Fruit fly (Drosophila melanogaster) whole organism, embryonic: Measurements from ENCODE around the gene Ugt316A1.
A peak's percentile ranks its signal among the peaks of the same experiment; 100 is the strongest.

ENCODE experiments used
- Ada2b ChIP-seq: fragments of 200-800 bp; sonication (Bioruptor generic); IDR thresholded peaks from 2 replicates; pipeline ENCODE4 v1.3.6; 2022; ENCODE audit warnings: missing biosample characterization, missing genetic modification characterization
- Bteb2 ChIP-seq: fragments of 200-800 bp; sonication (Bioruptor generic); optimal IDR thresholded peaks from 2 replicates; lab custom pipeline; 2016; ENCODE audit warnings: missing biosample characterization, missing genetic modification characterization
- CG10209 ChIP-seq: fragments of 200-800 bp; sonication (Bioruptor generic); optimal IDR thresholded peaks from 3 replicates; lab custom pipeline; 2017; ENCODE audit warnings: missing biosample characterization, mild to moderate bottlenecking, missing genetic modification characterization, missing genetic modification reagents
- CG10654 ChIP-seq: fragments of 200-800 bp; sonication (Bioruptor generic); optimal IDR thresholded peaks from 2 replicates; lab custom pipeline; 2016; ENCODE audit warnings: missing biosample characterization, missing genetic modification characterization
- CG1233 ChIP-seq: fragments of 200-800 bp; sonication (Bioruptor generic); optimal IDR thresholded peaks from 4 replicates; lab custom pipeline; 2018; ENCODE audit warnings: missing biosample characterization, mild to moderate bottlenecking, missing genetic modification characterization
- CG12391 ChIP-seq: fragments of 200-800 bp; sonication (Bioruptor generic); optimal IDR thresholded peaks from 3 replicates; lab custom pipeline; 2018; ENCODE audit warnings: missing biosample characterization, mild to moderate bottlenecking, missing genetic modification characterization, moderate library complexity
- CG12769 ChIP-seq: fragments of 200-800 bp; sonication (Bioruptor generic); optimal IDR thresholded peaks from 2 replicates; lab custom pipeline; 2019; ENCODE audit warnings: missing biosample characterization, mild to moderate bottlenecking, missing genetic modification characterization, moderate library complexity
- CG15073 ChIP-seq: fragments of 200-800 bp; sonication (Bioruptor generic); optimal IDR thresholded peaks from 2 replicates; lab custom pipeline; 2016; ENCODE audit warnings: missing biosample characterization, missing genetic modification characterization
- CG1602 ChIP-seq: fragments of 200-800 bp; sonication (Bioruptor generic); optimal IDR thresholded peaks from 3 replicates; lab custom pipeline; 2016; ENCODE audit warnings: missing biosample characterization, missing genetic modification characterization
- CG16813 ChIP-seq: fragments of 200-800 bp; sonication (Bioruptor generic); IDR thresholded peaks from 3 replicates; pipeline ENCODE4 v1.3.6; 2022; ENCODE audit warnings: missing biosample characterization, missing genetic modification characterization; ENCODE audit not compliant: partially characterized antibody
- CG17361 ChIP-seq: fragments of 200-800 bp; sonication (Bioruptor generic); IDR thresholded peaks from 3 replicates; pipeline ENCODE4 v1.3.6; 2022; ENCODE audit warnings: missing biosample characterization, missing genetic modification characterization
- CG2116 ChIP-seq: fragments of 200-800 bp; sonication (Bioruptor generic); optimal IDR thresholded peaks from 3 replicates; lab custom pipeline; 2018; ENCODE audit warnings: missing biosample characterization, mild to moderate bottlenecking, missing genetic modification characterization
- CG2129 ChIP-seq: fragments of 200-800 bp; sonication (Bioruptor generic); IDR thresholded peaks from 2 replicates; pipeline ENCODE4 v1.3.6; 2022; ENCODE audit warnings: missing biosample characterization, missing genetic modification characterization; ENCODE audit not compliant: partially characterized antibody
- CG2202 ChIP-seq: fragments of 200-800 bp; sonication (Bioruptor generic); optimal IDR thresholded peaks from 2 replicates; lab custom pipeline; 2018; ENCODE audit warnings: missing biosample characterization, mild to moderate bottlenecking, missing genetic modification characterization
- CG2712 ChIP-seq: fragments of 200-800 bp; optimal IDR thresholded peaks from 3 replicates; lab custom pipeline; 2019; ENCODE audit warnings: missing biosample characterization, mild to moderate bottlenecking, missing genetic modification characterization, moderate library complexity
- CG33557 ChIP-seq: fragments of 200-800 bp; sonication (Bioruptor generic); optimal IDR thresholded peaks from 2 replicates; lab custom pipeline; 2019; ENCODE audit warnings: missing biosample characterization, mild to moderate bottlenecking, missing genetic modification characterization, moderate library complexity
- CG3726 ChIP-seq: fragments of 200-800 bp; sonication (Bioruptor generic); IDR thresholded peaks from 3 replicates; pipeline ENCODE4, ENCODE4 v1.3.6; 2022; ENCODE audit warnings: missing biosample characterization, missing genetic modification characterization
- CG6791 ChIP-seq: fragments of 200-800 bp; sonication (Bioruptor generic); IDR thresholded peaks from 3 replicates; pipeline ENCODE4 v1.3.6; 2022; ENCODE audit warnings: missing biosample characterization, missing genetic modification characterization; ENCODE audit not compliant: partially characterized antibody
- CG6813 ChIP-seq: fragments of 200-800 bp; sonication (Bioruptor generic); optimal IDR thresholded peaks from 2 replicates; lab custom pipeline; 2017; ENCODE audit warnings: missing biosample characterization, missing genetic modification characterization, mild to moderate bottlenecking, moderate library complexity, missing genetic modification reagents
- CG7271 ChIP-seq: fragments of 200-800 bp; sonication (Bioruptor generic); optimal IDR thresholded peaks from 2 replicates; lab custom pipeline; 2018; ENCODE audit warnings: missing biosample characterization, mild to moderate bottlenecking, missing genetic modification characterization, moderate library complexity
- CG8478 ChIP-seq: fragments of >200 bp; optimal IDR thresholded peaks from 2 replicates; lab custom pipeline; 2018
- Deaf1 ChIP-seq: fragments of 200-800 bp; optimal IDR thresholded peaks from 3 replicates; lab custom pipeline; 2019; ENCODE audit warnings: missing biosample characterization, mild to moderate bottlenecking, missing genetic modification characterization, moderate library complexity
- Dll ChIP-seq: fragments of 200-800 bp; sonication (Bioruptor generic); IDR thresholded peaks from 4 replicates; pipeline ENCODE4 v1.3.6; 2022; ENCODE audit warnings: missing biosample characterization, missing genetic modification characterization; ENCODE audit not compliant: partially characterized antibody
- Gsc ChIP-seq: fragments of 200-800 bp; sonication (Bioruptor generic); IDR thresholded peaks from 2 replicates; pipeline ENCODE4 v1.3.6; 2022; ENCODE audit warnings: missing biosample characterization, missing genetic modification characterization
- HLH4C ChIP-seq: fragments of 200-800 bp; sonication (Bioruptor generic); IDR thresholded peaks from 3 replicates; pipeline ENCODE4 v1.3.6; 2022; ENCODE audit warnings: missing biosample characterization, missing genetic modification characterization; ENCODE audit not compliant: partially characterized antibody
- HmgZ ChIP-seq: fragments of 200-800 bp; sonication (Bioruptor generic); optimal IDR thresholded peaks from 2 replicates; lab custom pipeline; 2018; ENCODE audit warnings: missing biosample characterization, mild to moderate bottlenecking, missing genetic modification characterization
- Hsf ChIP-seq: fragments of 200-800 bp; sonication (Bioruptor generic); optimal IDR thresholded peaks from 3 replicates; lab custom pipeline; 2016; ENCODE audit warnings: missing biosample characterization, missing genetic modification characterization
- Optix ChIP-seq: fragments of 200-800 bp; sonication (Bioruptor generic); IDR thresholded peaks from 3 replicates; pipeline ENCODE4 v1.3.6; 2022; ENCODE audit warnings: missing biosample characterization, missing genetic modification characterization
- Sin3A ChIP-seq: fragments of >200 bp; optimal IDR thresholded peaks from 2 replicates; lab custom pipeline; 2018
- TFAM ChIP-seq: fragments of 200-800 bp; sonication (Bioruptor generic); optimal IDR thresholded peaks from 2 replicates; lab custom pipeline; 2017; ENCODE audit warnings: missing biosample characterization, missing genetic modification characterization, inconsistent platforms
- Vsx1 ChIP-seq: fragments of 200-800 bp; sonication (Bioruptor generic); optimal IDR thresholded peaks from 2 replicates; lab custom pipeline; 2017; ENCODE audit warnings: missing biosample characterization, mild to moderate bottlenecking, missing genetic modification characterization, missing genetic modification reagents
- ab ChIP-seq: fragments of 200-800 bp; sonication (Bioruptor generic); optimal IDR thresholded peaks from 2 replicates; lab custom pipeline; 2016; ENCODE audit warnings: missing biosample characterization, missing genetic modification characterization
- ap ChIP-seq: fragments of 200-800 bp; sonication (Bioruptor generic); IDR thresholded peaks from 2 replicates; pipeline ENCODE4 v1.3.6; 2022; ENCODE audit warnings: missing biosample characterization, missing genetic modification characterization
- bbx ChIP-seq: fragments of 200-800 bp; sonication (Bioruptor generic); IDR thresholded peaks from 2 replicates; pipeline ENCODE4 v1.3.6; 2022; ENCODE audit warnings: missing biosample characterization, missing genetic modification characterization; ENCODE audit not compliant: partially characterized antibody
- crol ChIP-seq: fragments of 200-800 bp; sonication (Bioruptor generic); IDR thresholded peaks from 2 replicates; pipeline ENCODE4 v1.3.6; 2022; ENCODE audit warnings: missing biosample characterization, missing genetic modification characterization
- dm ChIP-seq: fragments of 200-800 bp; sonication (Bioruptor generic); optimal IDR thresholded peaks from 3 replicates; lab custom pipeline; 2016; ENCODE audit warnings: missing biosample characterization, missing genetic modification characterization
- fd102C ChIP-seq: fragments of 200-800 bp; sonication (Bioruptor generic); optimal IDR thresholded peaks from 2 replicates; lab custom pipeline; 2018; ENCODE audit warnings: missing biosample characterization, mild to moderate bottlenecking, missing genetic modification characterization, moderate library complexity
- gfzf ChIP-seq: fragments of 200-800 bp; sonication (Bioruptor generic); optimal IDR thresholded peaks from 2 replicates; lab custom pipeline; 2016; ENCODE audit warnings: missing biosample characterization, mild to moderate bottlenecking, missing genetic modification characterization, moderate library complexity
- h ChIP-seq: fragments of >200 bp; optimal IDR thresholded peaks from 2 replicates; lab custom pipeline; 2017
- hth ChIP-seq: fragments of >200 bp; optimal IDR thresholded peaks from 2 replicates; lab custom pipeline; 2017; ENCODE audit warnings: inconsistent platforms
- inv ChIP-seq: fragments of 200-800 bp; sonication (Bioruptor generic); IDR thresholded peaks from 2 replicates; pipeline ENCODE4 v1.3.6; 2022; ENCODE audit warnings: missing biosample characterization, missing genetic modification characterization; ENCODE audit not compliant: partially characterized antibody
- lov ChIP-seq, 2 experiments: fragments of 200-800 bp in 1 of 2; fragments of >200 bp in 1 of 2; sonication (Bioruptor generic) in 1 of 2; IDR thresholded peaks in 1 of 2; optimal IDR thresholded peaks in 1 of 2; 2 replicates in 1 of 2; 3 replicates in 1 of 2; pipeline versions ENCODE4 v1.3.6 to Lab custom; 2017 to 2022; ENCODE audit warnings: missing biosample characterization in 1 of 2, missing genetic modification characterization in 1 of 2
- otp ChIP-seq: fragments of 200-800 bp; sonication (Bioruptor generic); IDR thresholded peaks from 3 replicates; pipeline ENCODE4, ENCODE4 v1.3.6; 2022; ENCODE audit warnings: missing biosample characterization, missing genetic modification characterization
- pb ChIP-seq: fragments of 200-800 bp; sonication (Bioruptor generic); optimal IDR thresholded peaks from 3 replicates; lab custom pipeline; 2016; ENCODE audit warnings: missing biosample characterization, missing genetic modification characterization
- sim ChIP-seq: fragments of 200-800 bp; sonication (Bioruptor generic); IDR thresholded peaks from 2 replicates; pipeline ENCODE4 v1.3.6; 2022; ENCODE audit warnings: missing biosample characterization, missing genetic modification characterization
- slbo ChIP-seq: fragments of 200-800 bp; sonication (Bioruptor generic); IDR thresholded peaks from 2 replicates; pipeline ENCODE4 v1.3.6; 2022; ENCODE audit warnings: missing biosample characterization, missing genetic modification characterization
- so ChIP-seq: fragments of 200-800 bp; sonication (Bioruptor generic); IDR thresholded peaks from 3 replicates; pipeline ENCODE4 v1.3.6; 2022; ENCODE audit warnings: missing biosample characterization, missing genetic modification characterization
- tll ChIP-seq, 2 experiments: fragments of 200-800 bp in 1 of 2; fragments of >200 bp in 1 of 2; sonication (Bioruptor generic) in 1 of 2; optimal IDR thresholded peaks; 2 replicates each; lab custom pipeline; 2017 to 2019; ENCODE audit warnings: missing biosample characterization in 2 of 2, missing genetic modification characterization in 2 of 2, mild to moderate bottlenecking in 1 of 2, moderate library complexity in 1 of 2
- tx ChIP-seq: fragments of 200-800 bp; sonication (Bioruptor generic); optimal IDR thresholded peaks from 2 replicates; lab custom pipeline; 2016; ENCODE audit warnings: missing biosample characterization, missing genetic modification characterization
- wor ChIP-seq: fragments of 200-800 bp; sonication (Bioruptor generic); IDR thresholded peaks from 2 replicates; pipeline ENCODE4 v1.3.6; 2022; ENCODE audit warnings: missing biosample characterization, missing genetic modification characterization
- zen2 ChIP-seq: fragments of 200-800 bp; sonication (Bioruptor generic); IDR thresholded peaks from 3 replicates; pipeline ENCODE4 v1.3.6; 2022; ENCODE audit warnings: missing biosample characterization, missing genetic modification characterization; ENCODE audit not compliant: partially characterized antibody

The Ugt316A1 gene

DNA sequence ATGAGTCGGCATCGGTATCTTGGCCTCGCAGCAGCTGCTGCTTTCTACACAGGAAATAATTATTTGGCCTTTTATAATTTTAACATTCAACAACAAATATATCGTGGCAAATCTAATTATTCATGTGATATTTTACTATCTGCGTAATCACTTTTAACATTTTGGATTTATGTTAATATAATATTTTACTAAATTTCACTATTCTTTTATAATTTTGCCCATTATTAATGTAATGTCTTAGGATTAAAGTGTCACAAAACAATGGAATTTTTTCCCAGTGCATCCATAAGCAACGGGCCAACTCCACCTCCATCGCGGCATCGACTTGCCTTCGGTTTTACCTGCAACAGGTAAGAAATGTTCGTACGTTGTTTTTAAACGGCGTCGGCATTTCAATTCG is 20.1 kb downstream of the Ugt316A1 start (continued):
- TF ChIP-seq gfzf (GFP tag; lab: Kevin White, UChicago), result no peak
- TF ChIP-seq fd102C (GFP tag; lab: Kevin White, UChicago), result peak; percentile 84
- TF ChIP-seq CG6813 (GFP tag; lab: Kevin White, UChicago), result peak; percentile 77
- no peak for TF ChIP-seq otp (GFP tag; lab: Robert Waterston, UW)
- peak; percentile 72 for TF ChIP-seq CG10209 (GFP tag; lab: Kevin White, UChicago)
- TF ChIP-seq zen2, result no peak
- TF ChIP-seq CG12769, result no peak
- TF ChIP-seq CG8478 (lab: Kevin White, UChicago), result no peak
- TF ChIP-seq CG3726 (GFP tag; lab: Robert Waterston, UW), result no peak
- TF ChIP-seq slbo (GFP tag; lab: Robert Waterston, UW), result peak; percentile 21; the same call in 1 of the 2 replicates
- peak; percentile 97 for TF ChIP-seq CG2712 (tag; lab: Kevin White, UChicago)
- no peak for TF ChIP-seq Gsc (GFP tag; lab: Robert Waterston, UW)
- peak; percentile 66; the same call in 1 of the 2 replicates for TF ChIP-seq sim (GFP tag; lab: Robert Waterston, UW)
- peak; percentile 39 for TF ChIP-seq HmgZ (tag; lab: Kevin White, UChicago)
- TF ChIP-seq CG16813 (GFP tag; lab: Robert Waterston, UW), result no peak
- peak; percentile 3 for TF ChIP-seq tx
- peak; percentile 20 for TF ChIP-seq Bteb2 (GFP tag; lab: Kevin White, UChicago)
- peak; percentile 88 for TF ChIP-seq CG2202
- TF ChIP-seq CG6791, result no peak
- TF ChIP-seq Dll (GFP tag; lab: Robert Waterston, UW), result no peak
- peak; percentile 40 for TF ChIP-seq Hsf (GFP tag; lab: Kevin White, UChicago)
- no peak for TF ChIP-seq CG15073 (GFP tag; lab: Kevin White, UChicago)
- no peak for TF ChIP-seq Sin3A (lab: Kevin White, UChicago)
- peak; percentile 63 for TF ChIP-seq Deaf1 (tag; lab: Kevin White, UChicago)
- no peak for TF ChIP-seq h (lab: Kevin White, UChicago)
- TF ChIP-seq CG2116 (GFP tag; lab: Kevin White, UChicago), result peak; percentile 59
- peak; percentile 29; the same call in 1 of the 2 replicates for TF ChIP-seq crol
- TF ChIP-seq wor (GFP tag; lab: Robert Waterston, UW), result peak; percentile 67
- TF ChIP-seq lov (optimal IDR thresholded peaks at IDR 0.05; lab: Kevin White, UChicago), result no peak
- TF ChIP-seq lov (GFP tag; IDR thresholded peaks at IDR 0.05; lab: Robert Waterston, UW), result 0 out of 3 replicates have a peak, but pooled peaks have one; percentile 15
- peak; percentile 31 for TF ChIP-seq Ada2b (GFP tag; lab: Robert Waterston, UW)
- no peak for TF ChIP-seq pb (GFP tag; lab: Kevin White, UChicago)
- TF ChIP-seq HLH4C, result no peak
- peak; percentile 92 for TF ChIP-seq CG12391 (tag; lab: Kevin White, UChicago)
- TF ChIP-seq dm (GFP tag; lab: Kevin White, UChicago), result no peak
- TF ChIP-seq TFAM (GFP tag; lab: Kevin White, UChicago), result no peak
- TF ChIP-seq CG17361, result peak; percentile 95
- TF ChIP-seq CG2129 (GFP tag; lab: Robert Waterston, UW), result no peak
- TF ChIP-seq Optix (GFP tag; lab: Robert Waterston, UW), result no peak
- peak; percentile 64; the same call in 1 of the 3 replicates for TF ChIP-seq so (GFP tag; lab: Robert Waterston, UW)
- peak; percentile 94 for TF ChIP-seq CG33557 (GFP tag; lab: Kevin White, UChicago)
- peak; percentile 85 for TF ChIP-seq CG1233 (GFP tag; lab: Kevin White, UChicago)
- TF ChIP-seq ap, result peak; percentile 59
- TF ChIP-seq tll (GFP tag; optimal IDR thresholded peaks at IDR 0.05; lab: Kevin White, UChicago), result peak in 1 of 2 experiments; percentile 77
- peak; percentile 84 for TF ChIP-seq CG1602
- TF ChIP-seq CG10654 (GFP tag; lab: Kevin White, UChicago), result peak; percentile 72
- TF ChIP-seq Vsx1, result peak; percentile 61
- TF ChIP-seq CG7271 (tag; lab: Kevin White, UChicago), result peak; percentile 88
- no peak for TF ChIP-seq ab
- TF ChIP-seq hth, result no peak
- TF ChIP-seq bbx (GFP tag; lab: Robert Waterston, UW), result no peak
- TF ChIP-seq inv (GFP tag; lab: Robert Waterston, UW), result no peak
